Fruit fly (Drosophila melanogaster) whole organism, embryonic: ENCODE results near the gene Rim2.
A peak's percentile ranks its signal among the peaks of the same experiment; 100 is the strongest.

Experiments
- Aef1 ChIP-seq: fragments of 200-800 bp; sonication (Bioruptor generic); IDR thresholded peaks from 3 replicates; pipeline ENCODE4 v1.3.6; 2022; ENCODE audit warnings: missing biosample characterization, missing genetic modification characterization
- Bgb ChIP-seq: fragments of 200-800 bp; sonication (Bioruptor generic); IDR thresholded peaks from 2 replicates; pipeline ENCODE4 v1.3.6; 2022; ENCODE audit warnings: missing biosample characterization, missing genetic modification characterization; ENCODE audit not compliant: partially characterized antibody
- CG11504 ChIP-seq: fragments of 200-800 bp; sonication (Bioruptor generic); optimal IDR thresholded peaks from 3 replicates; lab custom pipeline; 2019; ENCODE audit warnings: missing biosample characterization, mild to moderate bottlenecking, missing genetic modification characterization, moderate library complexity
- CG11560 ChIP-seq: fragments of 200-800 bp; sonication (Bioruptor generic); IDR thresholded peaks from 3 replicates; pipeline ENCODE4 v1.3.6; 2022; ENCODE audit warnings: missing biosample characterization, missing genetic modification characterization
- CG13123 ChIP-seq: fragments of 200-800 bp; sonication (Bioruptor generic); optimal IDR thresholded peaks from 2 replicates; lab custom pipeline; 2016; ENCODE audit warnings: missing biosample characterization, missing genetic modification characterization
- CG13424 ChIP-seq: fragments of 200-800 bp; sonication (Bioruptor generic); optimal IDR thresholded peaks from 2 replicates; lab custom pipeline; 2019; ENCODE audit warnings: missing biosample characterization, mild to moderate bottlenecking, missing genetic modification characterization, moderate library complexity
- CG14860 ChIP-seq: fragments of 200-800 bp; sonication (Bioruptor generic); IDR thresholded peaks from 3 replicates; pipeline ENCODE4 v1.3.6; 2022; ENCODE audit warnings: missing biosample characterization, missing genetic modification characterization; ENCODE audit not compliant: partially characterized antibody
- CG17186 ChIP-seq: fragments of 200-800 bp; sonication (Bioruptor generic); optimal IDR thresholded peaks from 3 replicates; lab custom pipeline; 2017; ENCODE audit warnings: missing biosample characterization, missing genetic modification reagents, missing genetic modification characterization
- CG17829 ChIP-seq: fragments of 200-800 bp; optimal IDR thresholded peaks from 2 replicates; lab custom pipeline; 2019; ENCODE audit warnings: missing biosample characterization, mild to moderate bottlenecking, missing genetic modification characterization, moderate library complexity
- CG1792 ChIP-seq: fragments of 200-800 bp; sonication (Bioruptor generic); optimal IDR thresholded peaks from 2 replicates; lab custom pipeline; 2016; ENCODE audit warnings: missing biosample characterization, missing genetic modification characterization
- CG32532 ChIP-seq: fragments of 200-800 bp; sonication (Bioruptor generic); IDR thresholded peaks from 2 replicates; pipeline ENCODE4 v1.3.6; 2022; ENCODE audit warnings: missing biosample characterization, missing genetic modification characterization
- CG32767 ChIP-seq: fragments of 200-800 bp; sonication (Bioruptor generic); IDR thresholded peaks from 2 replicates; pipeline ENCODE4 v1.3.6; 2022; ENCODE audit warnings: missing biosample characterization, missing genetic modification characterization
- CG4360 ChIP-seq: fragments of 200-800 bp; sonication (Bioruptor generic); IDR thresholded peaks from 2 replicates; pipeline ENCODE4 v1.3.6; 2022; ENCODE audit warnings: missing biosample characterization, missing genetic modification characterization
- CG4617 ChIP-seq: fragments of 200-800 bp; sonication (Bioruptor generic); optimal IDR thresholded peaks from 3 replicates; lab custom pipeline; 2016; ENCODE audit warnings: missing biosample characterization, missing genetic modification characterization, borderline replicate concordance
- CG4854 ChIP-seq: fragments of 200-800 bp; sonication (Bioruptor generic); optimal IDR thresholded peaks from 2 replicates; lab custom pipeline; 2016; ENCODE audit warnings: missing biosample characterization, missing genetic modification characterization, inconsistent platforms
- CG7745 ChIP-seq: fragments of 200-800 bp; sonication (Bioruptor generic); optimal IDR thresholded peaks from 2 replicates; lab custom pipeline; 2018; ENCODE audit warnings: missing biosample characterization, mild to moderate bottlenecking, missing genetic modification characterization, moderate library complexity
- CG8290 ChIP-seq, 3 experiments: fragments of 200-800 bp; sonication (Bioruptor generic); optimal IDR thresholded peaks; 2 replicates each; lab custom pipeline; 2016 to 2019; ENCODE audit warnings: missing biosample characterization in 3 of 3, missing genetic modification characterization in 3 of 3, mild to moderate bottlenecking in 2 of 3, moderate library complexity in 1 of 3
- CG8924 ChIP-seq: fragments of 200-800 bp; optimal IDR thresholded peaks from 3 replicates; lab custom pipeline; 2019; ENCODE audit warnings: missing biosample characterization, mild to moderate bottlenecking, missing genetic modification characterization, moderate library complexity
- CG9215 ChIP-seq: fragments of 200-800 bp; sonication (Bioruptor generic); IDR thresholded peaks from 2 replicates; pipeline ENCODE4 v1.3.6; 2022; ENCODE audit warnings: missing biosample characterization, missing genetic modification characterization
- CG9797 ChIP-seq: fragments of 200-800 bp; sonication (Bioruptor generic); optimal IDR thresholded peaks from 3 replicates; lab custom pipeline; 2018; ENCODE audit warnings: missing biosample characterization, mild to moderate bottlenecking, missing genetic modification characterization
- CTCF ChIP-seq: fragments of 200-800 bp; sonication (Bioruptor generic); optimal IDR thresholded peaks from 2 replicates; lab custom pipeline; 2017; ENCODE audit warnings: missing biosample characterization, mild to moderate bottlenecking, missing genetic modification characterization, moderate library complexity
- Deaf1 ChIP-seq: fragments of 200-800 bp; optimal IDR thresholded peaks from 3 replicates; lab custom pipeline; 2019; ENCODE audit warnings: missing biosample characterization, mild to moderate bottlenecking, missing genetic modification characterization, moderate library complexity
- Dll ChIP-seq: fragments of 200-800 bp; sonication (Bioruptor generic); IDR thresholded peaks from 4 replicates; pipeline ENCODE4 v1.3.6; 2022; ENCODE audit warnings: missing biosample characterization, missing genetic modification characterization; ENCODE audit not compliant: partially characterized antibody
- ERR ChIP-seq: fragments of 200-800 bp; sonication (Bioruptor generic); optimal IDR thresholded peaks from 2 replicates; lab custom pipeline; 2016; ENCODE audit warnings: missing biosample characterization, missing genetic modification characterization
- HHEX ChIP-seq: fragments of 200-800 bp; sonication (Bioruptor generic); optimal IDR thresholded peaks from 3 replicates; lab custom pipeline; 2017; ENCODE audit warnings: missing biosample characterization, mild to moderate bottlenecking, missing genetic modification characterization, missing genetic modification reagents
- Hey ChIP-seq: fragments of 200-800 bp; sonication (Bioruptor generic); optimal IDR thresholded peaks from 3 replicates; lab custom pipeline; 2018; ENCODE audit warnings: missing biosample characterization, mild to moderate bottlenecking, missing genetic modification characterization
- Lhr ChIP-seq: fragments of 200-800 bp; sonication (Bioruptor generic); optimal IDR thresholded peaks from 3 replicates; lab custom pipeline; 2017; ENCODE audit warnings: mild to moderate bottlenecking, missing biosample characterization, missing genetic modification reagents, missing genetic modification characterization
- Mrtf ChIP-seq: fragments of 200-800 bp; sonication (Bioruptor generic); IDR thresholded peaks from 3 replicates; pipeline ENCODE4 v1.3.6; 2022; ENCODE audit warnings: missing biosample characterization, missing genetic modification characterization
- Opbp ChIP-seq: fragments of 200-800 bp; sonication (Bioruptor generic); IDR thresholded peaks from 3 replicates; pipeline ENCODE4 v1.3.6; 2022; ENCODE audit warnings: missing biosample characterization, missing genetic modification characterization; ENCODE audit not compliant: partially characterized antibody
- Poxn ChIP-seq: fragments of 200-800 bp; sonication (Bioruptor generic); IDR thresholded peaks from 2 replicates; pipeline ENCODE4 v1.3.6; 2022; ENCODE audit warnings: missing biosample characterization, missing genetic modification characterization
- Rx ChIP-seq: fragments of 200-800 bp; sonication (Bioruptor generic); IDR thresholded peaks from 2 replicates; pipeline ENCODE4 v1.3.6; 2022; ENCODE audit warnings: missing biosample characterization, missing genetic modification characterization
- Six4 ChIP-seq: fragments of 200-800 bp; sonication (Bioruptor generic); optimal IDR thresholded peaks from 2 replicates; lab custom pipeline; 2016; ENCODE audit warnings: missing biosample characterization, missing genetic modification characterization
- Sox100B ChIP-seq: fragments of 200-800 bp; sonication (Bioruptor generic); optimal IDR thresholded peaks from 3 replicates; lab custom pipeline; 2018; ENCODE audit warnings: missing biosample characterization, mild to moderate bottlenecking, missing genetic modification characterization
- Usf ChIP-seq: fragments of 200-800 bp; sonication (Bioruptor generic); optimal IDR thresholded peaks from 2 replicates; lab custom pipeline; 2017; ENCODE audit warnings: missing genotype, missing biosample characterization, missing genetic modification characterization
- ab ChIP-seq: fragments of 200-800 bp; sonication (Bioruptor generic); optimal IDR thresholded peaks from 2 replicates; lab custom pipeline; 2016; ENCODE audit warnings: missing biosample characterization, missing genetic modification characterization
- ato ChIP-seq: fragments of 200-800 bp; sonication (Bioruptor generic); IDR thresholded peaks from 2 replicates; pipeline ENCODE4 v1.3.6; 2022; ENCODE audit warnings: missing biosample characterization, missing genetic modification characterization; ENCODE audit not compliant: partially characterized antibody
- bigmax ChIP-seq: fragments of 200-800 bp; sonication (Bioruptor generic); optimal IDR thresholded peaks from 2 replicates; lab custom pipeline; 2018; ENCODE audit warnings: missing biosample characterization, mild to moderate bottlenecking, missing genetic modification characterization
- chif ChIP-seq, 2 experiments: fragments of 200-800 bp; sonication (Bioruptor generic); optimal IDR thresholded peaks; 3 replicates each; lab custom pipeline; 2016; ENCODE audit warnings: missing biosample characterization in 2 of 2, missing genetic modification characterization in 2 of 2
- corto ChIP-seq: fragments of 200-800 bp; sonication (Bioruptor generic); optimal IDR thresholded peaks from 2 replicates; lab custom pipeline; 2016; ENCODE audit warnings: missing biosample characterization, mild to moderate bottlenecking, missing genetic modification characterization, moderate library complexity
- da ChIP-seq: fragments of 200-800 bp; sonication (Bioruptor generic); optimal IDR thresholded peaks from 2 replicates; lab custom pipeline; 2016; ENCODE audit warnings: missing biosample characterization, missing genetic modification characterization
- esg ChIP-seq: fragments of 200-800 bp; sonication (Bioruptor generic); conservative IDR thresholded peaks from 2 replicates; pipeline ENCODE4 v1.3.6; 2022; ENCODE audit warnings: missing biosample characterization, missing genetic modification characterization
- fru ChIP-seq: fragments of >200 bp; optimal IDR thresholded peaks from 2 replicates; lab custom pipeline; 2017
- gem ChIP-seq: fragments of 200-800 bp; sonication (Bioruptor generic); optimal IDR thresholded peaks from 2 replicates; lab custom pipeline; 2019; ENCODE audit warnings: missing biosample characterization, mild to moderate bottlenecking, missing genetic modification characterization, moderate library complexity
- mld ChIP-seq: fragments of 200-800 bp; sonication (Bioruptor generic); IDR thresholded peaks from 3 replicates; pipeline ENCODE4 v1.3.6; 2022; ENCODE audit warnings: missing biosample characterization, missing genetic modification characterization; ENCODE audit not compliant: partially characterized antibody
- pita ChIP-seq: fragments of 200-800 bp; sonication (Bioruptor generic); optimal IDR thresholded peaks from 2 replicates; lab custom pipeline; 2017; ENCODE audit warnings: missing biosample characterization, mild to moderate bottlenecking, missing genetic modification characterization
- pros ChIP-seq: fragments of 200-800 bp; sonication (Bioruptor generic); optimal IDR thresholded peaks from 3 replicates; lab custom pipeline; 2019; ENCODE audit warnings: missing biosample characterization, mild to moderate bottlenecking, missing genetic modification characterization, moderate library complexity
- ranshi ChIP-seq: fragments of 200-800 bp; sonication (Bioruptor generic); IDR thresholded peaks from 2 replicates; pipeline ENCODE4 v1.3.6; 2022; ENCODE audit warnings: missing biosample characterization, missing genetic modification characterization
- run ChIP-seq: fragments of 200-800 bp; sonication (Bioruptor generic); optimal IDR thresholded peaks from 3 replicates; lab custom pipeline; 2018; ENCODE audit warnings: missing biosample characterization, mild to moderate bottlenecking, missing genetic modification characterization
- sob ChIP-seq: fragments of 200-800 bp; sonication (Bioruptor generic); IDR thresholded peaks from 2 replicates; pipeline ENCODE4 v1.3.6; 2022; ENCODE audit warnings: missing biosample characterization, missing genetic modification characterization
- tna ChIP-seq: fragments of 200-800 bp; sonication (Bioruptor generic); IDR thresholded peaks from 2 replicates; pipeline ENCODE4 v1.3.6; 2022; ENCODE audit warnings: missing biosample characterization, missing genetic modification characterization; ENCODE audit not compliant: partially characterized antibody
- vfl ChIP-seq: fragments of 200-800 bp; sonication (Bioruptor generic); optimal IDR thresholded peaks from 2 replicates; lab custom pipeline; 2016; ENCODE audit warnings: missing biosample characterization, missing genetic modification characterization
- zf30C ChIP-seq: fragments of 200-800 bp; sonication (Bioruptor generic); optimal IDR thresholded peaks from 3 replicates; lab custom pipeline; 2018; ENCODE audit warnings: missing biosample characterization, mild to moderate bottlenecking, missing genetic modification characterization

Gene Rim2

DNA sequence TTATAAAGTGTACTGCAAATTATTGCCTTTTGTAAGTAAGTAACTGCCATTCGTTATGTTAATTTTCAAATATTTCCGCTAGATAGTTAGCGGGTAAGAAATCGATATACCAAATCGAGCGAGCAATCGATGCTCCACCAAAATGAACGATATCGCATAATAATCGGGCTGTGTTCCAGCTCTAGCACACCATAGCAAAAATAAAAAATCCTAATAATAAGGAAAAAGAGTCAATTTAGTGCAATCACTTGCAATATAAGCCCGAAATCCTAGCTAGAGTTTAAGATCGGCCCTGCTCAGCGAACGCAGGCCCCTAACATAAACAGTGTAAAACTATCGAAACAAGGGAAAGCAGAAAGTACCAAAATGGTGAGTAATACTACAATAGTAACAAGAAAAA is 19.4 kb downstream of the Rim2 start, which contains the start of gene cpb (continued):
- no peak for TF ChIP-seq CG13123
- TF ChIP-seq HHEX = no peak
- no peak for TF ChIP-seq CG17186
- TF ChIP-seq bigmax (GFP tag; lab: Kevin White, UChicago) = no peak
- no peak for TF ChIP-seq corto
- no peak for TF ChIP-seq da (GFP tag; lab: Kevin White, UChicago)
- TF ChIP-seq CG4360 (GFP tag; lab: Robert Waterston, UW) = no peak
- TF ChIP-seq Sox100B (GFP tag; lab: Kevin White, UChicago) = no peak
- TF ChIP-seq CG11560 = no peak
- no peak for TF ChIP-seq pita (GFP tag; lab: Kevin White, UChicago)
- TF ChIP-seq Aef1 = no peak
- TF ChIP-seq Opbp (GFP tag; lab: Robert Waterston, UW) = peak; percentile 93
- TF ChIP-seq ato (GFP tag; lab: Robert Waterston, UW) = peak; percentile 95
- TF ChIP-seq fru = no peak
- TF ChIP-seq Poxn = no peak
- TF ChIP-seq Usf (GFP tag; lab: Kevin White, UChicago) = no peak
- TF ChIP-seq Deaf1 (tag; lab: Kevin White, UChicago) = no peak
- no peak for TF ChIP-seq Six4 (GFP tag; lab: Kevin White, UChicago)
- peak; percentile 75 for TF ChIP-seq CG4617 (GFP tag; lab: Kevin White, UChicago)
- TF ChIP-seq vfl (GFP tag; lab: Kevin White, UChicago) = no peak
- TF ChIP-seq pros (GFP tag; lab: Kevin White, UChicago) = no peak
- TF ChIP-seq Bgb (GFP tag; lab: Robert Waterston, UW) = peak; percentile 93
- TF ChIP-seq Dll (GFP tag; lab: Robert Waterston, UW) = peak; percentile 88
- no peak for TF ChIP-seq CG1792 (GFP tag; lab: Kevin White, UChicago)
- no peak for TF ChIP-seq CG8924 (tag; lab: Kevin White, UChicago)
- TF ChIP-seq CG32532 (GFP tag; lab: Robert Waterston, UW) = no peak
- no peak for TF ChIP-seq gem (tag; lab: Kevin White, UChicago)
- no peak for TF ChIP-seq chif (GFP tag; optimal IDR thresholded peaks at IDR 0.05; lab: Kevin White, UChicago)
- TF ChIP-seq ranshi (GFP tag; lab: Robert Waterston, UW) = no peak
- TF ChIP-seq CG32767 (GFP tag; lab: Robert Waterston, UW) = no peak
- no peak for TF ChIP-seq ERR (GFP tag; lab: Kevin White, UChicago)
- TF ChIP-seq mld (GFP tag; lab: Robert Waterston, UW) = peak; percentile 83; the same call in 1 of the 3 replicates
- TF ChIP-seq CG4854 (GFP tag; lab: Kevin White, UChicago) = no peak
- TF ChIP-seq Lhr (GFP tag; lab: Kevin White, UChicago) = no peak
- TF ChIP-seq zf30C (GFP tag; lab: Kevin White, UChicago) = no peak
- no peak for TF ChIP-seq sob (GFP tag; lab: Robert Waterston, UW)
- TF ChIP-seq CG9797 = peak; percentile 1
- TF ChIP-seq run = no peak
- TF ChIP-seq Hey (tag; lab: Kevin White, UChicago) = no peak
- no peak for TF ChIP-seq esg (GFP tag; lab: Robert Waterston, UW)
- peak; percentile 91 for TF ChIP-seq tna
- TF ChIP-seq ab (GFP tag; lab: Kevin White, UChicago) = no peak
- no peak for TF ChIP-seq CG8290 (GFP tag; optimal IDR thresholded peaks at IDR 0.05; lab: Kevin White, UChicago)
- no peak for TF ChIP-seq CG8290 (tag; optimal IDR thresholded peaks at IDR 0.05; lab: Kevin White, UChicago)
- no peak for TF ChIP-seq CG13424 (tag; lab: Kevin White, UChicago)
- no peak for TF ChIP-seq CG9215 (GFP tag; lab: Robert Waterston, UW)
- no peak for TF ChIP-seq CG17829 (tag; lab: Kevin White, UChicago)
- no peak for TF ChIP-seq Rx
- no peak for TF ChIP-seq Mrtf (GFP tag; lab: Robert Waterston, UW)
- TF ChIP-seq CG14860 (GFP tag; lab: Robert Waterston, UW) = peak; percentile 86
- no peak for TF ChIP-seq CTCF (GFP tag; lab: Kevin White, UChicago)
- no peak for TF ChIP-seq CG7745 (tag; lab: Kevin White, UChicago)
- no peak for TF ChIP-seq CG11504 (tag; lab: Kevin White, UChicago)
